Fruit fly (Drosophila melanogaster) Kc167 (cell line): ENCODE results near the gene CG32163.

Source experiments
- Myc ChIP-seq: fragments of >200 bp; optimal IDR thresholded peaks from 2 replicates; lab custom pipeline; 2017; ENCODE audit warnings: missing external identifiers
- Sin3A ChIP-seq: fragments of >200 bp; optimal IDR thresholded peaks from 2 replicates; lab custom pipeline; 2018; ENCODE audit warnings: missing external identifiers
- insv ChIP-seq: fragments of >200 bp; optimal IDR thresholded peaks from 3 replicates; lab custom pipeline; 2018; ENCODE audit warnings: missing external identifiers

dm6 chr3L:16584074-16584578 is 2.8 kb upstream of the CG32163 start, which contains the start of gene UQCR-C2:
- TF ChIP-seq Myc (lab: Kevin White, UChicago) (no peak), insv (lab: Kevin White, UChicago) (no peak), Sin3A (lab: Kevin White, UChicago) (no peak)
